Worm (Caenorhabditis elegans) whole organism, L4 larva: Measurements from ENCODE around the gene Y56A3A.30.

ENCODE experiments used
- F37D6.2 ChIP-seq: sonication (generic microtip); optimal IDR thresholded peaks from 2 replicates; lab custom pipeline; 2016; ENCODE audit warnings: mild to moderate bottlenecking, missing genetic modification characterization, missing compliant biosample characterization
- F44E2.7 ChIP-seq: fragments of 200-800 bp; sonication (Bioruptor generic); IDR thresholded peaks from 2 replicates; pipeline ENCODE4 v2.1.2; 2022; ENCODE audit warnings: missing genetic modification characterization, missing compliant biosample characterization
- F49E8.2 ChIP-seq: sonication (generic microtip); optimal IDR thresholded peaks from 2 replicates; lab custom pipeline; 2016; ENCODE audit warnings: missing compliant biosample characterization, mild to moderate bottlenecking, missing genetic modification characterization, borderline replicate concordance
- R02D3.7 ChIP-seq: fragments of 150-350 bp; sonication (generic microtip); optimal IDR thresholded peaks from 3 replicates; lab custom pipeline; 2014; ENCODE audit warnings: missing biosample characterization, missing genetic modification characterization
- T26A8.4 ChIP-seq: fragments of 200-800 bp; sonication (Bioruptor generic); IDR thresholded peaks from 2 replicates; pipeline ENCODE4 v1.3.6; 2022; ENCODE audit warnings: missing genetic modification characterization, missing compliant biosample characterization
- Y105C5A.15 ChIP-seq: fragments of 200-800 bp; sonication (Bioruptor generic); IDR thresholded peaks from 2 replicates; pipeline ENCODE4 v1.3.6; 2022; ENCODE audit warnings: missing genetic modification characterization, missing compliant biosample characterization
- Y48G9A.11 ChIP-seq: fragments of 200-800 bp; sonication (Bioruptor generic); IDR thresholded peaks from 2 replicates; pipeline ENCODE4 v1.3.6; 2022; ENCODE audit warnings: missing genetic modification reagents, missing genetic modification characterization, missing compliant biosample characterization
- ZK337.2 ChIP-seq: fragments of 200-800 bp; sonication (Bioruptor generic); IDR thresholded peaks from 2 replicates; pipeline ENCODE4 v1.3.6; 2022; ENCODE audit warnings: missing genetic modification reagents, missing genetic modification characterization, missing compliant biosample characterization
- ama-1 ChIP-seq: fragments of 150-350 bp; optimal IDR thresholded peaks from 2 replicates; lab custom pipeline; 2014; ENCODE audit warnings: inconsistent platforms, mixed read lengths
- ceh-62 ChIP-seq: sonication (generic microtip); optimal IDR thresholded peaks from 2 replicates; lab custom pipeline; 2017; ENCODE audit warnings: missing biosample characterization, missing genetic modification characterization
- ceh-82 ChIP-seq: sonication (generic microtip); optimal IDR thresholded peaks from 2 replicates; lab custom pipeline; 2017; ENCODE audit warnings: missing biosample characterization, missing genetic modification characterization
- cey-2 ChIP-seq: sonication (generic microtip); optimal IDR thresholded peaks from 3 replicates; lab custom pipeline; 2017; ENCODE audit warnings: missing genetic modification characterization, mild to moderate bottlenecking, missing compliant biosample characterization, antibody characterized with exemption, borderline replicate concordance; ENCODE audit not compliant: insufficient read depth
- daf-16 ChIP-seq, 3 experiments: sonication (generic microtip); optimal IDR thresholded peaks; 2 replicates each; lab custom pipeline; 2016 to 2017; ENCODE audit warnings: missing genetic modification characterization in 3 of 3, missing genetic modification reagents in 3 of 3, mild to moderate bottlenecking in 2 of 3, missing compliant biosample characterization in 2 of 3, missing biosample characterization in 1 of 3, moderate library complexity in 1 of 3
- dmd-6 ChIP-seq: fragments of 200-800 bp; sonication (Bioruptor generic); IDR thresholded peaks from 2 replicates; pipeline ENCODE4 v1.3.6; 2022; ENCODE audit warnings: missing genetic modification reagents, missing genetic modification characterization, missing compliant biosample characterization
- dve-1 ChIP-seq: sonication (generic microtip); optimal IDR thresholded peaks from 2 replicates; lab custom pipeline; 2017; ENCODE audit warnings: antibody characterized with exemption, mild to moderate bottlenecking, missing genetic modification characterization, missing compliant biosample characterization; ENCODE audit not compliant: insufficient read depth
- fkh-10 ChIP-seq: fragments of 150-350 bp; optimal IDR thresholded peaks from 2 replicates; lab custom pipeline; 2014; ENCODE audit warnings: missing biosample characterization, missing genetic modification reagents, missing genetic modification characterization
- hlh-11 ChIP-seq: fragments of 200-800 bp; sonication (Bioruptor generic); optimal IDR thresholded peaks from 2 replicates; lab custom pipeline; 2018; ENCODE audit warnings: mild to moderate bottlenecking, missing genetic modification characterization, missing compliant biosample characterization
- hlh-30 ChIP-seq: sonication (generic microtip); optimal IDR thresholded peaks from 2 replicates; lab custom pipeline; 2017; ENCODE audit warnings: antibody characterized with exemption, mild to moderate bottlenecking, missing genetic modification characterization, missing compliant biosample characterization; ENCODE audit not compliant: insufficient read depth
- lim-7 ChIP-seq: fragments of 200-800 bp; sonication (Bioruptor generic); IDR thresholded peaks from 2 replicates; pipeline ENCODE4 v1.3.6; 2022; ENCODE audit warnings: missing genetic modification characterization, missing compliant biosample characterization
- lir-3 ChIP-seq: sonication (generic microtip); optimal IDR thresholded peaks from 2 replicates; lab custom pipeline; 2016; ENCODE audit warnings: mild to moderate bottlenecking, missing genetic modification characterization, missing compliant biosample characterization
- madf-5 ChIP-seq, 2 experiments: fragments of 200-800 bp; sonication (Bioruptor generic); IDR thresholded peaks; 2 replicates each; pipeline ENCODE4 v1.3.6; 2022; ENCODE audit warnings: missing compliant biosample characterization in 2 of 2, missing genetic modification characterization in 2 of 2
- mdl-1 ChIP-seq, 2 experiments: fragments of 150-350 bp in 1 of 2; sonication (generic microtip) in 1 of 2; optimal IDR thresholded peaks; 2 replicates each; lab custom pipeline; 2014 to 2017; ENCODE audit warnings: missing biosample characterization in 2 of 2, missing genetic modification characterization in 2 of 2
- mep-1 ChIP-seq: fragments of 150-350 bp; sonication (generic microtip); optimal IDR thresholded peaks from 3 replicates; lab custom pipeline; 2014; ENCODE audit warnings: missing biosample characterization, missing genetic modification characterization
- mes-2 ChIP-seq: sonication (generic microtip); optimal IDR thresholded peaks from 2 replicates; lab custom pipeline; 2016; ENCODE audit warnings: missing genotype, mild to moderate bottlenecking, missing genetic modification characterization, missing compliant biosample characterization; ENCODE audit not compliant: poor library complexity, severe bottlenecking
- mxl-2 ChIP-seq: fragments of 200-800 bp; sonication (Bioruptor generic); conservative IDR thresholded peaks from 2 replicates; pipeline ENCODE4 v1.3.6; 2022; ENCODE audit warnings: missing genetic modification reagents, missing genetic modification characterization, missing compliant biosample characterization
- mxl-3 ChIP-seq: fragments of 200-800 bp; sonication (Bioruptor generic); optimal IDR thresholded peaks from 2 replicates; lab custom pipeline; 2018; ENCODE audit warnings: mild to moderate bottlenecking, missing genetic modification characterization, missing compliant biosample characterization
- nhr-237 ChIP-seq: sonication (generic microtip); optimal IDR thresholded peaks from 2 replicates; lab custom pipeline; 2017; ENCODE audit warnings: missing biosample characterization, missing genetic modification characterization
- nhr-28 ChIP-seq: fragments of 150-350 bp; optimal IDR thresholded peaks from 2 replicates; lab custom pipeline; 2014; ENCODE audit warnings: missing biosample characterization, missing genetic modification characterization
- nhr-41 ChIP-seq: fragments of 200-800 bp; sonication (Bioruptor generic); IDR thresholded peaks from 2 replicates; pipeline ENCODE4 v1.3.6; 2022; ENCODE audit warnings: missing genetic modification reagents, missing genetic modification characterization, missing compliant biosample characterization
- nhr-48 ChIP-seq: sonication (generic microtip); optimal IDR thresholded peaks from 2 replicates; lab custom pipeline; 2016; ENCODE audit warnings: mild to moderate bottlenecking, missing genetic modification characterization, missing compliant biosample characterization
- nhr-77 ChIP-seq: fragments of 150-350 bp; optimal IDR thresholded peaks from 2 replicates; lab custom pipeline; 2014; ENCODE audit warnings: missing biosample characterization, missing genetic modification characterization
- php-3 ChIP-seq: fragments of 200-800 bp; sonication (Bioruptor generic); IDR thresholded peaks from 2 replicates; pipeline ENCODE4 v1.3.6; 2022; ENCODE audit warnings: missing genetic modification reagents, missing genetic modification characterization, missing compliant biosample characterization
- pqm-1 ChIP-seq: sonication (generic microtip); optimal IDR thresholded peaks from 2 replicates; lab custom pipeline; 2017; ENCODE audit warnings: missing biosample characterization, missing genetic modification characterization
- saeg-2 ChIP-seq: fragments of 200-800 bp; sonication (Bioruptor generic); IDR thresholded peaks from 2 replicates; pipeline ENCODE4 v1.3.6; 2022; ENCODE audit warnings: missing genetic modification reagents, missing genetic modification characterization, missing compliant biosample characterization
- set-16 ChIP-seq: fragments of 200-800 bp; sonication (Bioruptor generic); IDR thresholded peaks from 2 replicates; pipeline ENCODE4 v1.3.6; 2022; ENCODE audit warnings: missing genetic modification reagents, missing genetic modification characterization, missing compliant biosample characterization
- snpc-1.2 ChIP-seq: fragments of 200-800 bp; sonication (Bioruptor generic); IDR thresholded peaks from 2 replicates; pipeline ENCODE4 v1.3.6; 2022; ENCODE audit warnings: missing genetic modification reagents, missing genetic modification characterization, missing compliant biosample characterization
- unc-130 ChIP-seq: sonication (generic microtip); optimal IDR thresholded peaks from 2 replicates; lab custom pipeline; 2016; ENCODE audit warnings: missing genetic modification reagents, missing genetic modification characterization, missing compliant biosample characterization
- unc-39 ChIP-seq: sonication (generic microtip); optimal IDR thresholded peaks from 2 replicates; lab custom pipeline; 2017; ENCODE audit warnings: missing biosample characterization, missing genetic modification characterization
- unc-62 ChIP-seq, 3 experiments: fragments of 150-350 bp in 1 of 3; sonication (generic microtip); optimal IDR thresholded peaks in 2 of 3; peaks in 1 of 3; 1 replicate in 1 of 3; 2 replicates in 2 of 3; lab custom pipeline; 2014 to 2017; ENCODE audit warnings: missing biosample characterization in 3 of 3, missing genetic modification characterization in 3 of 3, missing genetic modification reagents in 3 of 3, missing genotype in 1 of 3
- zag-1 ChIP-seq: fragments of 150-350 bp; optimal IDR thresholded peaks from 2 replicates; lab custom pipeline; 2014; ENCODE audit warnings: missing biosample characterization, missing genetic modification characterization
- zfp-3 ChIP-seq: fragments of 200-800 bp; sonication (Bioruptor generic); conservative IDR thresholded peaks from 2 replicates; pipeline ENCODE4 v1.3.6; 2022; ENCODE audit warnings: missing genetic modification reagents, missing genetic modification characterization, missing compliant biosample characterization
- zip-11 ChIP-seq: fragments of 200-800 bp; sonication (Bioruptor generic); IDR thresholded peaks from 2 replicates; pipeline ENCODE4 v1.3.6; 2022; ENCODE audit warnings: missing genetic modification characterization, missing compliant biosample characterization
- zip-2 ChIP-seq: fragments of 150-350 bp; optimal IDR thresholded peaks from 2 replicates; lab custom pipeline; 2014; ENCODE audit warnings: missing biosample characterization, missing genetic modification characterization
- ztf-7 ChIP-seq: fragments of 150-350 bp; optimal IDR thresholded peaks from 2 replicates; lab custom pipeline; 2014; ENCODE audit warnings: missing biosample characterization, missing genetic modification characterization

Y56A3A.30 gene

DNA sequence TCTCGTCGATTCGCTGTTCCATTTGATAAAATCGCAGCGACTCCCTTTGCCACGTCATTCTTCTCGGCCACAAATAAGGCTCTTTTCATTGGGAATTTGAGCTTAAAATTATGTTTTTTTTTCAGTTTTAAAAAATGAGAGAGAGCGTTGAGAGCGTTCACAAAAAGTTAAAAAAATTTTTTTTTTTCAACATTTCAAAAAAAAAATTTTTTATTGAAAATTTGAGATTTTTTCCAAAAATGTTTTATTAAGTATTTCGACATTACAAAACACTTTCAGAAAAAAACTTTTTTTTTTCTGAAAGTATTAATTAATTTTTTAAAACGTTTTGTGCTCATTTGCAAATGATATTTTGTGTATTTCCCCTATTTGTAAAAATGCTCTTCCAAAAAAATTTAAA is 18.8 kb downstream of the Y56A3A.30 start, which contains the start of gene top-3:
Gene top-3 (minus strand): TSS at position 101 of the 400 bp plus-strand sequence.
- TF ChIP-seq F49E8.2 (no peak), ztf-7 (tag; lab: Kevin White, UChicago) (no peak), fkh-10 (GFP tag; lab: Kevin White, UChicago) (no peak), mxl-2 (GFP tag; lab: Robert Waterston, UW) (no peak), zip-11 (GFP tag; lab: Robert Waterston, UW) (no peak), nhr-77 (no peak), Y105C5A.15 (GFP tag; lab: Robert Waterston, UW) (no peak), lir-3 (no peak)

DNA sequence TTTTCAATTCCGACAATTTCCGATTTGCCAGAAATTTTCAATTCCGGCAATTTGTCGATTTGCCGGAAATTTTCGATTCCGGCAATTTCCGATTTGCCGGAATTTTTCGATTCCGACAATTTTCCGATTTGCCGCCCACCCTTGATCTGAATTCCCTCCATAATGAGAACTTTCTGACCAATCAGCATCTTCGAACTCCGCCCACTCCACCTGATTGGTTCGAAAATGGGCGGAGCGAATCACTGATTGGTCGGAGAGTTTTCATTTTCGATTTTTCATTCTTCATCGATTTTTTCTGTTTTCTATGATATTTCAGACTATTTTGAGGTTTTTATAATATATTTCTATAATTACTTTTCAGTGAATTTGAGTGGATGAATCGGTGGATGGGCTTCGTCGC is 24.7 kb downstream of the Y56A3A.30 start:
- TF ChIP-seq zfp-3, result no peak
- TF ChIP-seq nhr-28 (tag; lab: Kevin White, UChicago), result no peak
- no peak for TF ChIP-seq zag-1 (tag; lab: Kevin White, UChicago)
- no peak for TF ChIP-seq R02D3.7 (tag; lab: Kevin White, UChicago)
- no peak for TF ChIP-seq T26A8.4 (GFP tag; lab: Robert Waterston, UW)
- no peak for TF ChIP-seq dmd-6
- no peak for TF ChIP-seq ZK337.2 (GFP tag; lab: Robert Waterston, UW)
- TF ChIP-seq, all 104 proteins: peak for 0

DNA sequence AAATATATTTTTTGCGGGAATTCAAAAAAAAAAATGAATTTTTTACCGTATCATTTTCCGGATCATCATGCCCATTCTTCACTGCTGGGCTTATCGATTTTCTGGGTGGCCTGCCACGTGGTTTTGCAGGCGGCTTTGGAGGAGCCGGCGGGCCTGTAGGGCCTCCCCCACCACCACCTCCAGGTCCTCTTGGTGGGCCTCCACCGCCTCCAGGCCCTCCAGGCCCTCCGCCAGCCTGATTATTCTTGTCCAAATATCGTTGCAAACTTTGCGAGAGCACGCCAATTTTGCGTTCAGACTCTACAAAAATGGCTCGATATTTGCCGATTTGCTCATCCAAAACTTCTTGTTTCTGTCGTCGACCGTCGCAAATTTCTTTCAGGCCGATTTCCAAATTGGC is 27.8 kb downstream of the Y56A3A.30 start:
- TF ChIP-seq set-16 (GFP tag; lab: Robert Waterston, UW) (peak; percentile 92), unc-130 (GFP tag; lab: Kevin White, UChicago) (no peak)

DNA sequence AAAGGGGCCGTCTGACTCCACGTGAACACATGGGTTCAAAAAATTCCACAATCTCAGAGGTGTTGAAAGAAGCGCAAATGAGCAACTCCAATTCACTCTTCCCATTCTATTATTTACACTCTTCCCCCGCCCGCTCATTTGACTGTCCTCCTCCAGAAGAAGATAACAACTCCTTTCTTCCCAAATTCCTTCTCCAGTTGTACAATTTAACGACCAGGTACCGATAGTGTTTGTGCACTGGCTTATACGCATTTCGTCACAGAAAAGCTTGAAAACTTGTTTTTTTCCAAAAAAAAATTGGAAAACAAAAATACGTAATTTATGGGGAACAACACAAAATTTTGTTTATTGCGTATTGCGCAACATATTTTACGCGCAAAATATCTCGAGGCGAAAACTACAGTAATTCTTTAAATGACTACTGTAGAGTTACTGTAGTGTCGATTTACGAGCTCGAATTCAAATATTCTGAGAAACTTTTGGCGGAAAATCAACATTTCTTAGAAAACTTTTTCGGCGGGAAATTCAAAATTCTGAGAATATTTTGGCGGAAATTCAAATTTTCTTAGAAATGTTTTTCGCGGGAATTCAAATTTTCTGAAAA is 29.5 kb downstream of the Y56A3A.30 start:
- peak; percentile 1 for TF ChIP-seq hlh-11 (tag; lab: Kevin White, UChicago)
- no peak for TF ChIP-seq hlh-30 (tag; lab: Kevin White, UChicago)
- no peak for TF ChIP-seq Y48G9A.11 (GFP tag; lab: Robert Waterston, UW)
- TF ChIP-seq dmd-6, result no peak; the same call in 1 of the 2 replicates
- TF ChIP-seq snpc-1.2 (GFP tag; lab: Robert Waterston, UW), result no peak
- no peak for TF ChIP-seq R02D3.7 (tag; lab: Kevin White, UChicago)
- TF ChIP-seq mep-1 (tag; lab: Kevin White, UChicago), result no peak
- no peak for TF ChIP-seq saeg-2 (GFP tag; lab: Robert Waterston, UW)
- TF ChIP-seq mxl-3 (GFP tag; lab: Kevin White, UChicago), result no peak
- TF ChIP-seq F44E2.7 (GFP tag; lab: Robert Waterston, UW), result no peak
- TF ChIP-seq lim-7 (GFP tag; lab: Robert Waterston, UW), result no peak
- no peak for TF ChIP-seq madf-5 (GFP tag; IDR thresholded peaks at IDR 0.05; lab: Robert Waterston, UW)
- no peak for TF ChIP-seq dve-1 (tag; lab: Kevin White, UChicago)
- no peak for TF ChIP-seq daf-16 (GFP tag; optimal IDR thresholded peaks at IDR 0.05; lab: Kevin White, UChicago)
- TF ChIP-seq daf-16 (tag; optimal IDR thresholded peaks at IDR 0.05; lab: Kevin White, UChicago), result peak; percentile 79
- TF ChIP-seq lir-3, result no peak
- no peak for TF ChIP-seq F37D6.2 (tag; lab: Kevin White, UChicago)
- peak in 1 of 2 experiments; percentile 62 for TF ChIP-seq unc-62 (GFP tag; optimal IDR thresholded peaks at IDR 0.05 in 1 of 2; lab: Kevin White, UChicago)
- no peak for TF ChIP-seq unc-62 (tag; optimal IDR thresholded peaks at IDR 0.05; lab: Kevin White, UChicago)
- TF ChIP-seq ceh-82, result no peak
- TF ChIP-seq mdl-1 (tag; optimal IDR thresholded peaks at IDR 0.05; lab: Kevin White, UChicago), result no peak
- no peak for TF ChIP-seq zip-2 (tag; lab: Kevin White, UChicago)
- TF ChIP-seq nhr-41 (GFP tag; lab: Robert Waterston, UW), result no peak
- no peak for TF ChIP-seq mes-2 (tag; lab: Kevin White, UChicago)
- no peak for TF ChIP-seq nhr-48 (tag; lab: Kevin White, UChicago)
- no peak for TF ChIP-seq ceh-62 (tag; lab: Kevin White, UChicago)
- TF ChIP-seq zag-1 (tag; lab: Kevin White, UChicago), result no peak
- no peak for TF ChIP-seq cey-2 (tag; lab: Kevin White, UChicago)
- TF ChIP-seq nhr-237 (tag; lab: Kevin White, UChicago), result no peak
- no peak for TF ChIP-seq F49E8.2
- TF ChIP-seq php-3, result no peak
- peak; percentile 57 for TF ChIP-seq nhr-28 (tag; lab: Kevin White, UChicago)
- TF ChIP-seq pqm-1 (tag; lab: Kevin White, UChicago), result peak; percentile 61
- TF ChIP-seq unc-39 (tag; lab: Kevin White, UChicago), result no peak
- TF ChIP-seq ama-1 (lab: Kevin White, UChicago), result no peak
